Worm (Caenorhabditis elegans) whole organism, L4 larva: ENCODE results near the gene bcat-1.
A peak's percentile ranks its signal among the peaks of the same experiment; 100 is the strongest.

Source experiments
- F37D6.2 ChIP-seq: sonication (generic microtip); optimal IDR thresholded peaks from 2 replicates; lab custom pipeline; 2016; ENCODE audit warnings: mild to moderate bottlenecking, missing genetic modification characterization, missing compliant biosample characterization
- F44E2.7 ChIP-seq: fragments of 200-800 bp; sonication (Bioruptor generic); IDR thresholded peaks from 2 replicates; pipeline ENCODE4 v2.1.2; 2022; ENCODE audit warnings: missing genetic modification characterization, missing compliant biosample characterization
- T26A8.4 ChIP-seq: fragments of 200-800 bp; sonication (Bioruptor generic); IDR thresholded peaks from 2 replicates; pipeline ENCODE4 v1.3.6; 2022; ENCODE audit warnings: missing genetic modification characterization, missing compliant biosample characterization
- aha-1 ChIP-seq: fragments of 150-350 bp; peaks from one replicate; lab custom pipeline; 2014; ENCODE audit warnings: missing biosample characterization, missing genetic modification characterization
- aly-2 ChIP-seq: sonication (generic microtip); optimal IDR thresholded peaks from 2 replicates; lab custom pipeline; 2018; ENCODE audit warnings: missing biosample characterization, missing genetic modification characterization
- attf-4 ChIP-seq: sonication (generic microtip); optimal IDR thresholded peaks from 3 replicates; lab custom pipeline; 2017; ENCODE audit warnings: missing biosample characterization, missing genetic modification characterization
- ceh-20 ChIP-seq: fragments of 200-800 bp; sonication (Bioruptor generic); IDR thresholded peaks from 2 replicates; pipeline ENCODE4 v1.3.6; 2022; ENCODE audit warnings: missing genetic modification reagents, missing genetic modification characterization, missing compliant biosample characterization
- ceh-32 ChIP-seq: sonication (generic microtip); optimal IDR thresholded peaks from 2 replicates; lab custom pipeline; 2016; ENCODE audit warnings: mild to moderate bottlenecking, missing genetic modification characterization, missing compliant biosample characterization; ENCODE audit not compliant: poor library complexity
- ctbp-1 ChIP-seq: fragments of 200-800 bp; sonication (Bioruptor generic); IDR thresholded peaks from 2 replicates; pipeline ENCODE4 v1.3.6; 2022; ENCODE audit warnings: missing genetic modification reagents, missing genetic modification characterization, missing compliant biosample characterization
- daf-16 ChIP-seq, 3 experiments: sonication (generic microtip); optimal IDR thresholded peaks; 2 replicates each; lab custom pipeline; 2016 to 2017; ENCODE audit warnings: missing genetic modification characterization in 3 of 3, missing genetic modification reagents in 3 of 3, mild to moderate bottlenecking in 2 of 3, missing compliant biosample characterization in 2 of 3, missing biosample characterization in 1 of 3, moderate library complexity in 1 of 3
- daf-8 ChIP-seq: fragments of 200-800 bp; sonication (Bioruptor generic); IDR thresholded peaks from 2 replicates; pipeline ENCODE4 v1.3.6; 2022; ENCODE audit warnings: missing genetic modification characterization, missing compliant biosample characterization
- dpl-1 ChIP-seq: fragments of 150-350 bp; optimal IDR thresholded peaks from 2 replicates; lab custom pipeline; 2014; ENCODE audit warnings: missing biosample characterization, missing genetic modification reagents, missing genetic modification characterization
- duxl-1 ChIP-seq: sonication (generic microtip); optimal IDR thresholded peaks from 2 replicates; lab custom pipeline; 2016; ENCODE audit warnings: mild to moderate bottlenecking, missing genetic modification characterization, moderate library complexity, missing compliant biosample characterization; ENCODE audit not compliant: poor library complexity
- dve-1 ChIP-seq: sonication (generic microtip); optimal IDR thresholded peaks from 2 replicates; lab custom pipeline; 2017; ENCODE audit warnings: antibody characterized with exemption, mild to moderate bottlenecking, missing genetic modification characterization, missing compliant biosample characterization; ENCODE audit not compliant: insufficient read depth
- egl-27 ChIP-seq: sonication (generic microtip); optimal IDR thresholded peaks from 3 replicates; lab custom pipeline; 2017; ENCODE audit warnings: missing biosample characterization, missing genetic modification reagents, missing genetic modification characterization
- gei-8 ChIP-seq: fragments of 200-800 bp; sonication (Bioruptor generic); optimal IDR thresholded peaks from 2 replicates; lab custom pipeline; 2018; ENCODE audit warnings: mild to moderate bottlenecking, missing genetic modification characterization, missing compliant biosample characterization
- hlh-11 ChIP-seq: fragments of 200-800 bp; sonication (Bioruptor generic); optimal IDR thresholded peaks from 2 replicates; lab custom pipeline; 2018; ENCODE audit warnings: mild to moderate bottlenecking, missing genetic modification characterization, missing compliant biosample characterization
- hlh-30 ChIP-seq: sonication (generic microtip); optimal IDR thresholded peaks from 2 replicates; lab custom pipeline; 2017; ENCODE audit warnings: antibody characterized with exemption, mild to moderate bottlenecking, missing genetic modification characterization, missing compliant biosample characterization; ENCODE audit not compliant: insufficient read depth
- lim-7 ChIP-seq: fragments of 200-800 bp; sonication (Bioruptor generic); IDR thresholded peaks from 2 replicates; pipeline ENCODE4 v1.3.6; 2022; ENCODE audit warnings: missing genetic modification characterization, missing compliant biosample characterization
- lin-1 ChIP-seq: fragments of 200-800 bp; sonication (Bioruptor generic); IDR thresholded peaks from 2 replicates; pipeline ENCODE4 v1.3.6; 2022; ENCODE audit warnings: missing genetic modification reagents, missing genetic modification characterization, missing compliant biosample characterization
- lin-38 ChIP-seq: fragments of 200-800 bp; sonication (Bioruptor generic); IDR thresholded peaks from 2 replicates; pipeline ENCODE4 v1.3.6; 2022; ENCODE audit warnings: missing genetic modification reagents, missing genetic modification characterization, missing compliant biosample characterization
- lsy-2 ChIP-seq, 2 experiments: fragments of 150-350 bp in 1 of 2; sonication (generic microtip) in 1 of 2; optimal IDR thresholded peaks; 2 replicates each; lab custom pipeline; 2014 to 2017; ENCODE audit warnings: missing biosample characterization in 2 of 2, missing genetic modification characterization in 2 of 2
- mdt-29 ChIP-seq: fragments of 200-800 bp; sonication (Bioruptor generic); IDR thresholded peaks from 2 replicates; pipeline ENCODE4 v1.3.6; 2022; ENCODE audit warnings: missing genetic modification reagents, missing genetic modification characterization, missing compliant biosample characterization
- mes-2 ChIP-seq: sonication (generic microtip); optimal IDR thresholded peaks from 2 replicates; lab custom pipeline; 2016; ENCODE audit warnings: missing genotype, mild to moderate bottlenecking, missing genetic modification characterization, missing compliant biosample characterization; ENCODE audit not compliant: poor library complexity, severe bottlenecking
- mxl-2 ChIP-seq: fragments of 200-800 bp; sonication (Bioruptor generic); conservative IDR thresholded peaks from 2 replicates; pipeline ENCODE4 v1.3.6; 2022; ENCODE audit warnings: missing genetic modification reagents, missing genetic modification characterization, missing compliant biosample characterization
- nhr-11 ChIP-seq: fragments of 150-350 bp; optimal IDR thresholded peaks from 2 replicates; lab custom pipeline; 2014; ENCODE audit warnings: missing biosample characterization, missing genetic modification characterization
- nhr-25 ChIP-seq: sonication (generic microtip); optimal IDR thresholded peaks from 2 replicates; lab custom pipeline; 2017; ENCODE audit warnings: missing genetic modification characterization, mild to moderate bottlenecking, missing compliant biosample characterization, antibody characterized with exemption, moderate library complexity, borderline replicate concordance; ENCODE audit not compliant: insufficient read depth
- nhr-41 ChIP-seq: fragments of 200-800 bp; sonication (Bioruptor generic); IDR thresholded peaks from 2 replicates; pipeline ENCODE4 v1.3.6; 2022; ENCODE audit warnings: missing genetic modification reagents, missing genetic modification characterization, missing compliant biosample characterization
- nhr-48 ChIP-seq: sonication (generic microtip); optimal IDR thresholded peaks from 2 replicates; lab custom pipeline; 2016; ENCODE audit warnings: mild to moderate bottlenecking, missing genetic modification characterization, missing compliant biosample characterization
- nhr-6 ChIP-seq: fragments of 150-350 bp; optimal IDR thresholded peaks from 2 replicates; lab custom pipeline; 2014; ENCODE audit warnings: missing biosample characterization, missing genetic modification characterization
- nhr-76 ChIP-seq: fragments of 150-350 bp; optimal IDR thresholded peaks from 2 replicates; lab custom pipeline; 2014; ENCODE audit warnings: missing biosample characterization, missing genetic modification characterization
- pqm-1 ChIP-seq: sonication (generic microtip); optimal IDR thresholded peaks from 2 replicates; lab custom pipeline; 2017; ENCODE audit warnings: missing biosample characterization, missing genetic modification characterization
- snpc-1.2 ChIP-seq: fragments of 200-800 bp; sonication (Bioruptor generic); IDR thresholded peaks from 2 replicates; pipeline ENCODE4 v1.3.6; 2022; ENCODE audit warnings: missing genetic modification reagents, missing genetic modification characterization, missing compliant biosample characterization
- spr-3 ChIP-seq: fragments of 200-800 bp; sonication (Bioruptor generic); optimal IDR thresholded peaks from 2 replicates; lab custom pipeline; 2018; ENCODE audit warnings: mild to moderate bottlenecking, missing genetic modification characterization, missing compliant biosample characterization
- tag-97 ChIP-seq: fragments of 200-800 bp; sonication (Bioruptor generic); IDR thresholded peaks from 2 replicates; pipeline ENCODE4 v1.3.6; 2022; ENCODE audit warnings: missing genetic modification characterization, missing compliant biosample characterization
- tra-1 ChIP-seq: fragments of 200-800 bp; sonication (Bioruptor generic); IDR thresholded peaks from 2 replicates; pipeline ENCODE4 v1.3.6; 2022; ENCODE audit warnings: missing genetic modification reagents, missing genetic modification characterization, missing compliant biosample characterization
- unc-130 ChIP-seq: sonication (generic microtip); optimal IDR thresholded peaks from 2 replicates; lab custom pipeline; 2016; ENCODE audit warnings: missing genetic modification reagents, missing genetic modification characterization, missing compliant biosample characterization
- unc-62 ChIP-seq, 3 experiments: fragments of 150-350 bp in 1 of 3; sonication (generic microtip); optimal IDR thresholded peaks in 2 of 3; peaks in 1 of 3; 1 replicate in 1 of 3; 2 replicates in 2 of 3; lab custom pipeline; 2014 to 2017; ENCODE audit warnings: missing biosample characterization in 3 of 3, missing genetic modification characterization in 3 of 3, missing genetic modification reagents in 3 of 3, missing genotype in 1 of 3
- vab-7 ChIP-seq: fragments of 200-800 bp; sonication (Bioruptor generic); IDR thresholded peaks from 2 replicates; pipeline ENCODE4 v1.3.6; 2022; ENCODE audit warnings: missing genetic modification reagents, missing genetic modification characterization, missing compliant biosample characterization
- zag-1 ChIP-seq: fragments of 150-350 bp; optimal IDR thresholded peaks from 2 replicates; lab custom pipeline; 2014; ENCODE audit warnings: missing biosample characterization, missing genetic modification characterization
- zfp-2 ChIP-seq: sonication (generic microtip); optimal IDR thresholded peaks from 2 replicates; lab custom pipeline; 2016; ENCODE audit warnings: mild to moderate bottlenecking, missing genetic modification characterization, missing compliant biosample characterization
- zip-2 ChIP-seq: fragments of 150-350 bp; optimal IDR thresholded peaks from 2 replicates; lab custom pipeline; 2014; ENCODE audit warnings: missing biosample characterization, missing genetic modification characterization

The bcat-1 gene

DNA sequence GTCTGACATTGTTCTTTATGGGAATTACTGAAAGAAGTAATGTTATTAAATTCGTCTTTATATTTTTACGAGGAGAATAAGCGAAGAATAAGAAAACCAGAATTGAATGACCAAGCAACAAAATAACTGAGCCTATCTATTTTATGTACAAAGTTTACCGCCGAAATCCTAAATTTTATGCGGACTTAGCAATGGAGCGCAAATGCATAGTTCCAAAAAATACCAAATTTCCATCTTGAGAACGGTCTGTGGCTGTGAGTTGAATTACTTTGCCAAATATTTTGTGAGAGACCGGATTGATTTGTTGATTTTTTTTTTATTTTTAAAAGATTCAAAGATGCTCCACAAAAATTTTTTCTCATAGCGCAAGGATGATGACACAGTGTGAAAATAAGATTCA is 24.7 kb upstream of the bcat-1 start, which contains the start of gene chd-3:
Gene chd-3, minus strand, starts transcription at position 27 of the 400 bp plus-strand sequence.
- TF ChIP-seq lin-38 (GFP tag; lab: Robert Waterston, UW), result peak; percentile 70
- TF ChIP-seq vab-7 (GFP tag; lab: Robert Waterston, UW), result no peak

DNA sequence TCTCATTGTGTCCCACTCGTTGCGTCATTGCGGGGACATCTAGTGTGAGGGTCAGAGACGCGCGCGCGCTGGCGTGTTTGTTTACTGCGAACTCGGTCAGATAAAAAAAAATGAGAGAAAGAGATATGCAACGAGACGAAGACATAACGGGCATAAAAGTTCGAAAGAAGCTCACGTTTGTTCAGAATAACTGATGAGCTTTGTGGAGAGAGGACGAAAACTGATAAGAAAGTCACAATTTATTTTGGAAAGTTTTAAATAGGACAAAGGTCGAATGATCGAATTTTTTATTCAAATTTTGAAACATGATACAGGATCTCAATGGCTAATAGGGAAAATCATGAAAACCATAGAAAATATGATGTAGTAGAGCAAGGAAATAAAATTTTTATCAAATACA is 24.2 kb upstream of the bcat-1 start:
- TF ChIP-seq lsy-2 (tag; optimal IDR thresholded peaks at IDR 0.05; lab: Kevin White, UChicago) (peak in 1 of 2 experiments; percentile 23), dpl-1 (GFP tag; lab: Kevin White, UChicago) (peak; percentile 9), aha-1 (tag; lab: Kevin White, UChicago) (peak; percentile 86), unc-62 (GFP tag; optimal IDR thresholded peaks at IDR 0.05 in 1 of 2; lab: Kevin White, UChicago) (peak in 1 of 2 experiments; percentile 62), unc-62 (tag; optimal IDR thresholded peaks at IDR 0.05; lab: Kevin White, UChicago) (no peak), nhr-11 (tag; lab: Kevin White, UChicago) (no peak), mes-2 (peak; percentile 11), nhr-48 (tag; lab: Kevin White, UChicago) (peak; percentile 4), ceh-20 (GFP tag; lab: Robert Waterston, UW) (no peak), hlh-30 (tag; lab: Kevin White, UChicago) (peak; percentile 48), pqm-1 (tag; lab: Kevin White, UChicago) (peak; percentile 7), daf-16 (GFP tag; optimal IDR thresholded peaks at IDR 0.05; lab: Kevin White, UChicago) (no peak), daf-16 (tag; optimal IDR thresholded peaks at IDR 0.05; lab: Kevin White, UChicago) (peak; percentile 78), dve-1 (tag; lab: Kevin White, UChicago) (peak; percentile 58), hlh-11 (tag; lab: Kevin White, UChicago) (peak; percentile 53), nhr-76 (tag; lab: Kevin White, UChicago) (no peak), tag-97 (GFP tag; lab: Robert Waterston, UW) (no peak), F37D6.2 (tag; lab: Kevin White, UChicago) (no peak)

DNA sequence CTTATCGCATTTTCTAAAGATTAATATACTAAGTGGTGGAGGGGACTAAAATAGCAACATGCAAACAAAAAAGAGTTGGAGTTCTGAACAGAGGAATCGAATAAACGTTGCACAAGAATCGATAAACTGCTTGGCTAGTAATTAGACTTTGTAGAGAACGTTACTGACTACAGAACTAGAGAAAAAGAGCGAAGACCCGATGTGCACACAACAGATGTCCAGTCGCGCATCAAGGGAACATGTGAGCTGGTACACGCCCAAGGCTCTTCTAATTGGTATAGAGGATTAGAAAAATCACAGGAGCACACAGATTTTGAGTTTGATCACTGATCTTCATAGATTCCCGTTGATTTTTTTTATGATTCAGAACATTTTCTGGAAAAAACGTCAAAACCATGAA is 23.1 kb upstream of the bcat-1 start:
- no peak for TF ChIP-seq mxl-2 (GFP tag; lab: Robert Waterston, UW)
- TF ChIP-seq T26A8.4 (GFP tag; lab: Robert Waterston, UW), result no peak
- TF ChIP-seq lin-38 (GFP tag; lab: Robert Waterston, UW), result no peak
- TF ChIP-seq nhr-11 (tag; lab: Kevin White, UChicago), result no peak

DNA sequence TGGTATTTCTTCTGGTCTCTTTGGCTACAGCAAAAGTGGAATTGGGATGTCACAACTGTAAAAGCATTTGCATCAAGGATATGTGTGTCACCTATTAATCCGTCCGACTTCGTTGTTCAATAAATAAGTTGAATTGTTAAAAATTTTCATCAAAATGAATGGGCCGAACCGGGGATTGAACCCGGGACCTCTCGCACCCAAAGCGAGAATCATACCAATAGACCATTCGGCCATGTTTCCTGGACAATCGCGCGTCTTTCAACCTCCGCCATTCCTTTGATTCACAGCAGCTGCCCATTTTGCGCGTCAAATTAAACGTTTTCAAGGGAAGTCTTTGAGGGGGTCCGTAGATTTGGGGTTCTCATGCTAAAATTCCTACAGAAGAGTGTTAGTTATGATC is 22.6 kb upstream of the bcat-1 start:
- TF ChIP-seq mdt-29 (GFP tag; lab: Robert Waterston, UW) (no peak), zfp-2 (tag; lab: Kevin White, UChicago) (no peak), ceh-20 (GFP tag; lab: Robert Waterston, UW) (no peak), nhr-6 (tag; lab: Kevin White, UChicago) (no peak), snpc-1.2 (peak; percentile 78), ctbp-1 (no peak), attf-4 (tag; lab: Kevin White, UChicago) (no peak), nhr-41 (GFP tag; lab: Robert Waterston, UW) (0 out of 2 replicates have a peak, but pooled peaks have one; percentile 18), nhr-25 (tag; lab: Kevin White, UChicago) (no peak), hlh-30 (tag; lab: Kevin White, UChicago) (no peak), lim-7 (GFP tag; lab: Robert Waterston, UW) (peak; percentile 78), ceh-32 (tag; lab: Kevin White, UChicago) (no peak), mes-2 (peak; percentile 33), F44E2.7 (GFP tag; lab: Robert Waterston, UW) (no peak), unc-62 (GFP tag; optimal IDR thresholded peaks at IDR 0.05 in 1 of 2; lab: Kevin White, UChicago) (no peak), unc-62 (tag; optimal IDR thresholded peaks at IDR 0.05; lab: Kevin White, UChicago) (no peak), zip-2 (tag; lab: Kevin White, UChicago) (no peak), tra-1 (GFP tag; lab: Robert Waterston, UW) (0 out of 2 replicates have a peak, but pooled peaks have one; percentile 31), gei-8 (no peak), unc-130 (GFP tag; lab: Kevin White, UChicago) (no peak), egl-27 (tag; lab: Kevin White, UChicago) (no peak), duxl-1 (tag; lab: Kevin White, UChicago) (peak; percentile 29), daf-8 (no peak), nhr-76 (tag; lab: Kevin White, UChicago) (no peak), aha-1 (tag; lab: Kevin White, UChicago) (peak; percentile 87), lin-1 (GFP tag; lab: Robert Waterston, UW) (no peak), zag-1 (tag; lab: Kevin White, UChicago) (no peak), spr-3 (no peak), aly-2 (no peak)
